Worm (Caenorhabditis elegans): Measurements from ENCODE around the gene npp-8.
A peak's percentile ranks its signal among the peaks of the same experiment; 100 is the strongest.

Gene npp-8

DNA sequence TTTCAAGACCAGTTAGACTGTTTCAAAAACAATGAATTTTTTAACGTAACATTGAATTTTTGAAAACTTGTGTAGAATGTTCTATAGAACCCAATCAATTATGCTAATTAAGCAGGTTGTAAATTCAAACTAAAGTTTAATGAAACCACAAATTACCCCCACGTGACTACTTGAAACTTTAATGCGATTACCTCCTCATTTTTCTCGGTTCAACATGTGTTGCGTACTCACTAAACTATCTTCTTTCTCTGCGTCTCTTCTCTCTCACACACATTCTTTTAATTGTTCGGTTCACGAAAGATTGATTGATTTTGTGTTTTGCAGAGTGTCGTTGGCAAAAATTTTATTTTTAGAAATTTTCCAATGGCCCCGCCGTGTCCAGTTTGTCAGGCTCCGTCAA lies 28.1 kb upstream of the npp-8 start, which contains the start of gene nhr-87:
Gene nhr-87, plus strand, starts transcription at position 318 of the 400 bp plus-strand sequence.
- TF ChIP-seq unc-98 (GFP tag; IDR thresholded peaks at IDR 0.05): no peak
- peak; percentile 58 for TF ChIP-seq tbx-2 (tag; optimal IDR thresholded peaks at IDR 0.05)
- no peak for TF ChIP-seq unc-30 (tag; optimal IDR thresholded peaks at IDR 0.05)
- TF ChIP-seq swsn-7 (tag; optimal IDR thresholded peaks at IDR 0.05): peak; percentile 55
- peak in 2 of 6 experiments; percentile 17 to 28 for TF ChIP-seq elt-3 (tag; optimal IDR thresholded peaks at IDR 0.05)
- peak; percentile 89 for TF ChIP-seq lin-39 (tag; optimal IDR thresholded peaks at IDR 0.05)
- TF ChIP-seq lir-3 (tag; optimal IDR thresholded peaks at IDR 0.05; ENCODE audit: poor library complexity): peak; percentile 52
- no peak for TF ChIP-seq hpl-2 (GFP tag; optimal IDR thresholded peaks at IDR 0.05)
- peak; percentile 82 for TF ChIP-seq mep-1 (tag; optimal IDR thresholded peaks at IDR 0.05)
- TF ChIP-seq fkh-8 (tag; optimal IDR thresholded peaks at IDR 0.05): no peak
- no peak for TF ChIP-seq zip-4 (GFP tag; optimal IDR thresholded peaks at IDR 0.05)
- peak; percentile 18 to 44 for TF ChIP-seq efl-1 (optimal IDR thresholded peaks at IDR 0.05)
- peak; percentile 21 to 83 for TF ChIP-seq efl-1 (GFP tag; optimal IDR thresholded peaks at IDR 0.05 in 1 of 2)
- TF ChIP-seq unc-130 (tag; optimal IDR thresholded peaks at IDR 0.05): peak; percentile 59
- peak; percentile 38 for TF ChIP-seq xbp-1 (tag; optimal IDR thresholded peaks at IDR 0.05)
- TF ChIP-seq hlh-4 (tag; optimal IDR thresholded peaks at IDR 0.05): no peak
- no peak for TF ChIP-seq jun-1 (tag; optimal IDR thresholded peaks at IDR 0.05)
- TF ChIP-seq egl-13 (tag; optimal IDR thresholded peaks at IDR 0.05): no peak
- no peak for TF ChIP-seq egl-27 (tag; optimal IDR thresholded peaks at IDR 0.05)
- TF ChIP-seq vab-15 (tag; optimal IDR thresholded peaks at IDR 0.05): peak; percentile 88
- peak; percentile 36 for TF ChIP-seq blmp-1 (tag; optimal IDR thresholded peaks at IDR 0.05)
- TF ChIP-seq nhr-85 (tag): peak; percentile 98
- TF ChIP-seq ceh-88 (GFP tag; IDR thresholded peaks at IDR 0.05): no peak
- no peak for TF ChIP-seq mef-2 (tag; optimal IDR thresholded peaks at IDR 0.05)
- peak; percentile 84 for TF ChIP-seq nhr-20 (tag; optimal IDR thresholded peaks at IDR 0.05)
- no peak for TF ChIP-seq nhr-28 (tag; optimal IDR thresholded peaks at IDR 0.05)
- TF ChIP-seq snu-23 (GFP tag; optimal IDR thresholded peaks at IDR 0.05): peak; percentile 81
- no peak for TF ChIP-seq nhr-84 (tag; optimal IDR thresholded peaks at IDR 0.05)
- no peak for TF ChIP-seq nhr-77 (tag; optimal IDR thresholded peaks at IDR 0.05)
- no peak for TF ChIP-seq ceh-63 (GFP tag; optimal IDR thresholded peaks at IDR 0.05)
- no peak for TF ChIP-seq ama-1 (optimal IDR thresholded peaks at IDR 0.05)
- no peak for TF ChIP-seq pax-3 (tag; optimal IDR thresholded peaks at IDR 0.05)
- no peak for TF ChIP-seq lin-15B (tag; optimal IDR thresholded peaks at IDR 0.05)
- TF ChIP-seq mdl-1 (tag; optimal IDR thresholded peaks at IDR 0.05): peak in 1 of 2 experiments; percentile 66
- no peak for TF ChIP-seq pqm-1 (tag; optimal IDR thresholded peaks at IDR 0.05)
- TF ChIP-seq fos-1 (tag; optimal IDR thresholded peaks at IDR 0.05): no peak
- peak in 2 of 3 experiments; percentile 23 to 33 for TF ChIP-seq dpl-1 (GFP tag; optimal IDR thresholded peaks at IDR 0.05)
- TF ChIP-seq pag-3 (tag; optimal IDR thresholded peaks at IDR 0.05; ENCODE audit: borderline replicate concordance, insufficient read depth): peak; percentile 87
- no peak for TF ChIP-seq nhr-237 (tag; optimal IDR thresholded peaks at IDR 0.05)
- no peak for TF ChIP-seq mab-9 (GFP tag; IDR thresholded peaks at IDR 0.05)
- no peak for TF ChIP-seq unc-86 (tag; optimal IDR thresholded peaks at IDR 0.05)
- TF ChIP-seq sox-4 (tag; optimal IDR thresholded peaks at IDR 0.05): no peak
- TF ChIP-seq grh-1 (GFP tag; IDR thresholded peaks at IDR 0.05): peak; percentile 78
- no peak for TF ChIP-seq fkh-10 (GFP tag; optimal IDR thresholded peaks at IDR 0.05)
- peak; percentile 64 for TF ChIP-seq irx-1 (tag; optimal IDR thresholded peaks at IDR 0.05)
- no peak for TF ChIP-seq zag-1 (tag; optimal IDR thresholded peaks at IDR 0.05)
- peak; percentile 58 for TF ChIP-seq nhr-47 (tag; optimal IDR thresholded peaks at IDR 0.05)
- TF ChIP-seq lin-14 (GFP tag; optimal IDR thresholded peaks at IDR 0.05): peak; percentile 92
- no peak for TF ChIP-seq tlp-1 (tag; optimal IDR thresholded peaks at IDR 0.05)
- TF ChIP-seq hlh-17 (GFP tag; optimal IDR thresholded peaks at IDR 0.05; ENCODE audit: borderline replicate concordance): no peak
- TF ChIP-seq unc-62 (GFP tag; optimal IDR thresholded peaks at IDR 0.05): no peak
- no peak for TF ChIP-seq aly-2 (tag; optimal IDR thresholded peaks at IDR 0.05)
- TF ChIP-seq snpc-4 (tag; optimal IDR thresholded peaks at IDR 0.05): no peak
- TF ChIP-seq skn-1 (tag; optimal IDR thresholded peaks at IDR 0.05): no peak
- TF ChIP-seq C34B4.2 (tag; optimal IDR thresholded peaks at IDR 0.05): no peak
